Worm (Caenorhabditis elegans) whole organism, late embryonic: ENCODE measurements around the gene cutl-25.

Source experiments
- C38D4.7 ChIP-seq: fragments of 200-800 bp; sonication (Bioruptor generic); optimal IDR thresholded peaks from 2 replicates; lab custom pipeline; 2018; ENCODE audit warnings: mild to moderate bottlenecking, missing genetic modification characterization, moderate library complexity, missing compliant biosample characterization
- K02D7.2 ChIP-seq: sonication (generic microtip); optimal IDR thresholded peaks from 2 replicates; lab custom pipeline; 2017; ENCODE audit warnings: mild to moderate bottlenecking, missing genetic modification characterization, missing compliant biosample characterization
- K09A11.1 ChIP-seq: sonication (generic microtip); optimal IDR thresholded peaks from 2 replicates; lab custom pipeline; 2017; ENCODE audit warnings: antibody characterized with exemption, mild to moderate bottlenecking, missing genetic modification characterization, missing compliant biosample characterization; ENCODE audit not compliant: insufficient read depth
- T23F11.4 ChIP-seq: fragments of 200-800 bp; sonication (Bioruptor generic); optimal IDR thresholded peaks from 2 replicates; lab custom pipeline; 2018; ENCODE audit warnings: mild to moderate bottlenecking, missing genetic modification characterization, missing compliant biosample characterization
- Y22D7AL.16 ChIP-seq: sonication (generic microtip); optimal IDR thresholded peaks from 2 replicates; lab custom pipeline; 2016; ENCODE audit warnings: missing genetic modification characterization, missing compliant biosample characterization
- ceh-14 ChIP-seq: sonication (generic microtip); optimal IDR thresholded peaks from 2 replicates; lab custom pipeline; 2016; ENCODE audit warnings: missing genotype, missing genetic modification characterization, missing compliant biosample characterization
- ceh-18 ChIP-seq: sonication (generic microtip); optimal IDR thresholded peaks from 2 replicates; lab custom pipeline; 2016; ENCODE audit warnings: missing genetic modification characterization, missing compliant biosample characterization
- ceh-19 ChIP-seq: fragments of 200-800 bp; sonication (Bioruptor generic); optimal IDR thresholded peaks from 2 replicates; lab custom pipeline; 2018; ENCODE audit warnings: mild to moderate bottlenecking, missing genetic modification characterization, missing compliant biosample characterization
- ceh-2 ChIP-seq: sonication (generic microtip); optimal IDR thresholded peaks from 2 replicates; lab custom pipeline; 2016; ENCODE audit warnings: missing genotype, missing genetic modification characterization, missing compliant biosample characterization
- ceh-30 ChIP-seq: fragments of 150-350 bp; optimal IDR thresholded peaks from 2 replicates; lab custom pipeline; 2014; ENCODE audit warnings: missing biosample characterization, missing genetic modification characterization
- ceh-31 ChIP-seq: sonication (generic microtip); optimal IDR thresholded peaks from 2 replicates; lab custom pipeline; 2016; ENCODE audit warnings: missing genetic modification characterization, missing compliant biosample characterization
- ceh-34 ChIP-seq: sonication (generic microtip); optimal IDR thresholded peaks from 2 replicates; lab custom pipeline; 2016; ENCODE audit warnings: mild to moderate bottlenecking, missing genetic modification characterization, missing compliant biosample characterization
- ceh-45 ChIP-seq: fragments of 200-800 bp; sonication (Bioruptor generic); IDR thresholded peaks from 2 replicates; pipeline ENCODE4 v1.3.6; 2022; ENCODE audit warnings: missing genetic modification reagents, missing genetic modification characterization, missing compliant biosample characterization
- ceh-6 ChIP-seq: fragments of 200-800 bp; sonication (Bioruptor generic); optimal IDR thresholded peaks from 2 replicates; lab custom pipeline; 2018; ENCODE audit warnings: mild to moderate bottlenecking, missing genetic modification characterization, missing compliant biosample characterization
- ceh-9 ChIP-seq: sonication (generic microtip); optimal IDR thresholded peaks from 2 replicates; lab custom pipeline; 2016; ENCODE audit warnings: mild to moderate bottlenecking, missing genetic modification characterization, inconsistent platforms, missing compliant biosample characterization
- dmd-4 ChIP-seq: sonication (generic microtip); optimal IDR thresholded peaks from 2 replicates; lab custom pipeline; 2016; ENCODE audit warnings: borderline replicate concordance, missing genetic modification characterization, missing compliant biosample characterization
- dve-1 ChIP-seq: sonication (generic microtip); optimal IDR thresholded peaks from 2 replicates; lab custom pipeline; 2017; ENCODE audit warnings: antibody characterized with exemption, mild to moderate bottlenecking, missing genetic modification characterization, missing compliant biosample characterization
- elt-2 ChIP-seq: sonication (generic microtip); optimal IDR thresholded peaks from 2 replicates; lab custom pipeline; 2016; ENCODE audit warnings: missing genetic modification reagents, missing genetic modification characterization, missing compliant biosample characterization
- elt-4 ChIP-seq: sonication (generic microtip); optimal IDR thresholded peaks from 2 replicates; lab custom pipeline; 2016; ENCODE audit warnings: missing genetic modification characterization, missing compliant biosample characterization
- fax-1 ChIP-seq: sonication (generic microtip); optimal IDR thresholded peaks from 2 replicates; lab custom pipeline; 2016; ENCODE audit warnings: missing genotype, missing genetic modification characterization, missing compliant biosample characterization
- fkh-6 ChIP-seq: sonication (generic microtip); optimal IDR thresholded peaks from 2 replicates; lab custom pipeline; 2016; ENCODE audit warnings: missing genetic modification characterization, missing compliant biosample characterization
- gmeb-2 ChIP-seq: sonication (generic microtip); optimal IDR thresholded peaks from 2 replicates; lab custom pipeline; 2016; ENCODE audit warnings: missing genetic modification characterization, inconsistent platforms, missing compliant biosample characterization
- hlh-13 ChIP-seq: fragments of 200-800 bp; sonication (Bioruptor generic); optimal IDR thresholded peaks from 2 replicates; lab custom pipeline; 2018; ENCODE audit warnings: mild to moderate bottlenecking, missing genetic modification characterization, missing compliant biosample characterization
- hlh-15 ChIP-seq: sonication (generic microtip); optimal IDR thresholded peaks from 2 replicates; lab custom pipeline; 2016; ENCODE audit warnings: missing genetic modification characterization, missing compliant biosample characterization
- hlh-8 ChIP-seq: sonication (generic microtip); optimal IDR thresholded peaks from 2 replicates; lab custom pipeline; 2016; ENCODE audit warnings: missing genotype, missing genetic modification characterization, missing compliant biosample characterization
- lim-6 ChIP-seq: sonication (generic microtip); optimal IDR thresholded peaks from 2 replicates; lab custom pipeline; 2016; ENCODE audit warnings: missing genetic modification characterization, missing compliant biosample characterization
- lin-11 ChIP-seq: fragments of 200-800 bp; sonication (Bioruptor generic); optimal IDR thresholded peaks from 2 replicates; lab custom pipeline; 2018; ENCODE audit warnings: mild to moderate bottlenecking, missing genetic modification characterization, missing compliant biosample characterization
- madf-2 ChIP-seq: sonication (generic microtip); optimal IDR thresholded peaks from 2 replicates; lab custom pipeline; 2017; ENCODE audit warnings: missing genetic modification characterization, missing compliant biosample characterization
- nhr-11 ChIP-seq: fragments of 150-350 bp; optimal IDR thresholded peaks from 2 replicates; lab custom pipeline; 2014; ENCODE audit warnings: missing biosample characterization, missing genetic modification characterization
- pat-9 ChIP-seq: fragments of 200-800 bp; sonication (Bioruptor generic); optimal IDR thresholded peaks from 2 replicates; lab custom pipeline; 2018; ENCODE audit warnings: mild to moderate bottlenecking, missing genetic modification characterization, moderate library complexity, missing compliant biosample characterization
- pax-1 ChIP-seq: fragments of 150-350 bp; optimal IDR thresholded peaks from 2 replicates; lab custom pipeline; 2014; ENCODE audit warnings: missing biosample characterization, missing genetic modification characterization
- pha-2 ChIP-seq: sonication (generic microtip); optimal IDR thresholded peaks from 2 replicates; lab custom pipeline; 2017; ENCODE audit warnings: mild to moderate bottlenecking, missing genetic modification characterization, missing compliant biosample characterization
- pha-4 ChIP-seq: fragments of 150-350 bp; optimal IDR thresholded peaks from 2 replicates; lab custom pipeline; 2018; ENCODE audit warnings: missing biosample characterization, missing genetic modification reagents, missing genetic modification characterization
- pros-1 ChIP-seq: fragments of 150-350 bp; optimal IDR thresholded peaks from 2 replicates; lab custom pipeline; 2014; ENCODE audit warnings: missing biosample characterization, missing genetic modification reagents, missing genetic modification characterization
- sdc-2 ChIP-seq: sonication (generic microtip); optimal IDR thresholded peaks from 2 replicates; lab custom pipeline; 2016; ENCODE audit warnings: missing genotype, missing genetic modification characterization, missing compliant biosample characterization
- sox-4 ChIP-seq: sonication (generic microtip); optimal IDR thresholded peaks from 2 replicates; lab custom pipeline; 2017; ENCODE audit warnings: mild to moderate bottlenecking, missing genetic modification characterization, inconsistent platforms, missing compliant biosample characterization
- tbx-2 ChIP-seq: sonication (generic microtip); optimal IDR thresholded peaks from 2 replicates; lab custom pipeline; 2016; ENCODE audit warnings: missing genetic modification characterization, missing compliant biosample characterization
- ttx-3 ChIP-seq: sonication (generic microtip); optimal IDR thresholded peaks from 2 replicates; lab custom pipeline; 2016; ENCODE audit warnings: missing genetic modification reagents, missing genetic modification characterization, missing compliant biosample characterization
- unc-86 ChIP-seq: sonication (generic microtip); optimal IDR thresholded peaks from 2 replicates; lab custom pipeline; 2016; ENCODE audit warnings: missing genetic modification characterization, missing compliant biosample characterization

cutl-25 gene

DNA sequence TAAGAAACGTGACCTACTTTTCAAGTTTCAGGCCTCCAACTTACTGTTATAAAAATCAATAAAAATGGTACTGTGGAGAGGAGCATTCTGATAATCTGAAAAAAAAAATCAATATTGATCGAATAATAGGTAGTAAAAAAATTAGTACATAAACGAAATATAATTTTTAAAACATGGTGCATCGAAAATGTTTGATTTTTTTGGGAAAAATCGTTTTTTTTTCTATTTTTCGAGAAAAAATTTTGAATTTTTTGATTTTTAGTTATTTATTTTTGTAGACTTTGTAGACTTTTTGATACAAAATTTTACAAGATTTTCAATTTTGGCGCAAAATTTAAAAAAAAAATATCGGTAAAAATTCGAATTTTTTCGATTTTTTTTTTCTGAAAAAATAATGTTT, at the start of gene cutl-25:
Gene cutl-25 (minus strand): TSS at position 101 of the 400 bp plus-strand sequence.
- TF ChIP-seq unc-86: no peak
- TF ChIP-seq dmd-4 (tag; lab: Kevin White, UChicago): no peak
- TF ChIP-seq madf-2 (tag; lab: Kevin White, UChicago): no peak
- TF ChIP-seq tbx-2 (tag; lab: Kevin White, UChicago): no peak
- TF ChIP-seq T23F11.4 (GFP tag; lab: Kevin White, UChicago): no peak

- no peak for TF ChIP-seq madf-2 (tag; lab: Kevin White, UChicago)
- TF ChIP-seq ceh-9: no peak
- no peak for TF ChIP-seq fax-1
- TF ChIP-seq pha-4 (tag; lab: Kevin White, UChicago): no peak
- TF ChIP-seq ceh-45 (GFP tag; lab: Robert Waterston, UW): no peak
- no peak for TF ChIP-seq ceh-6 (GFP tag; lab: Kevin White, UChicago)
- no peak for TF ChIP-seq lin-11 (tag; lab: Kevin White, UChicago)
- no peak for TF ChIP-seq sdc-2 (tag; lab: Kevin White, UChicago)
- TF ChIP-seq ceh-19: no peak
- no peak for TF ChIP-seq pat-9 (tag; lab: Kevin White, UChicago)
- no peak for TF ChIP-seq K09A11.1 (tag; lab: Kevin White, UChicago)
- no peak for TF ChIP-seq hlh-13 (GFP tag; lab: Kevin White, UChicago)
- TF ChIP-seq unc-86: no peak
- no peak for TF ChIP-seq hlh-15 (tag; lab: Kevin White, UChicago)
These were observed 49.2 kb upstream of the cutl-25 start for ce11 chrIII:3096091-3096490.

DNA sequence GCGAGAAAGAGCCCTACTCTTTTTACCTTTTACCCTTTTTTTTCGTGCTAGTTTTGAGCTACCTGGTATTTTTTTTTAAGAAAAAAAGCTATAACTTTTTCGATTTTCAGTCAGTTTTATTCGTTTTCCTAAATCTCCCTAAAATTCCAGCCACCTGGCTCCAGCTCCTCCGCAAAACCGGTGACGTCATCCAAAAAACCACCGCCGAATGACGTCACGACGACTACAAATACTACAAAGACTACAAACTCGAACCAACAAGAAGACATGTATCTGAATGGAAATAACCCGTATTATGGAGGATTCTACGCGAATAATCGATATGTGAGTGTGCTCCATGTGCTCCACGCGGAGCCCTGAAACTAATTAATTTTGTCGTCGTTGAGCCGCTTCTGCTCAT, 47.8 kb upstream of the cutl-25 start:
- no peak for TF ChIP-seq K02D7.2
- TF ChIP-seq pros-1 (tag; lab: Kevin White, UChicago): no peak
- no peak for TF ChIP-seq Y22D7AL.16
- TF ChIP-seq pha-2 (tag; lab: Kevin White, UChicago): no peak
- TF ChIP-seq hlh-8 (tag; lab: Kevin White, UChicago): no peak
- no peak for TF ChIP-seq gmeb-2 (tag; lab: Kevin White, UChicago)
- no peak for TF ChIP-seq hlh-13 (GFP tag; lab: Kevin White, UChicago)
- no peak for TF ChIP-seq elt-2
- TF ChIP-seq ceh-19: no peak
- TF ChIP-seq ceh-45 (GFP tag; lab: Robert Waterston, UW): no peak
- TF ChIP-seq ceh-30 (tag; lab: Kevin White, UChicago): no peak
- TF ChIP-seq ceh-31 (tag; lab: Kevin White, UChicago): no peak
- TF ChIP-seq ceh-34 (tag; lab: Kevin White, UChicago): no peak
- TF ChIP-seq K09A11.1 (tag; lab: Kevin White, UChicago): no peak
- TF ChIP-seq C38D4.7: no peak
- TF ChIP-seq, all 69 proteins: peak for 0

ce11 chrIII:3091572-3091971, 44.6 kb upstream of the cutl-25 start, which contains the start of gene ccep-135:
ccep-135 (plus strand) TSS chrIII:3091872.
- TF ChIP-seq elt-4 (tag; lab: Kevin White, UChicago) (no peak), ceh-18 (tag; lab: Kevin White, UChicago) (no peak), dve-1 (tag; lab: Kevin White, UChicago) (no peak), ceh-9 (no peak), lin-11 (tag; lab: Kevin White, UChicago) (no peak), pax-1 (no peak), fkh-6 (tag; lab: Kevin White, UChicago) (no peak), lim-6 (tag; lab: Kevin White, UChicago) (no peak), hlh-13 (GFP tag; lab: Kevin White, UChicago) (no peak), sox-4 (tag; lab: Kevin White, UChicago) (no peak), ceh-45 (GFP tag; lab: Robert Waterston, UW) (no peak), ceh-14 (tag; lab: Kevin White, UChicago) (no peak), hlh-8 (tag; lab: Kevin White, UChicago) (no peak), tbx-2 (tag; lab: Kevin White, UChicago) (no peak), ceh-2 (tag; lab: Kevin White, UChicago) (no peak), ttx-3 (no peak), nhr-11 (tag; lab: Kevin White, UChicago) (no peak)
- TF ChIP-seq, all 69 proteins: peak for 0
